Fruit fly (Drosophila melanogaster): ENCODE measurements around the gene BicD.

BicD gene

DNA sequence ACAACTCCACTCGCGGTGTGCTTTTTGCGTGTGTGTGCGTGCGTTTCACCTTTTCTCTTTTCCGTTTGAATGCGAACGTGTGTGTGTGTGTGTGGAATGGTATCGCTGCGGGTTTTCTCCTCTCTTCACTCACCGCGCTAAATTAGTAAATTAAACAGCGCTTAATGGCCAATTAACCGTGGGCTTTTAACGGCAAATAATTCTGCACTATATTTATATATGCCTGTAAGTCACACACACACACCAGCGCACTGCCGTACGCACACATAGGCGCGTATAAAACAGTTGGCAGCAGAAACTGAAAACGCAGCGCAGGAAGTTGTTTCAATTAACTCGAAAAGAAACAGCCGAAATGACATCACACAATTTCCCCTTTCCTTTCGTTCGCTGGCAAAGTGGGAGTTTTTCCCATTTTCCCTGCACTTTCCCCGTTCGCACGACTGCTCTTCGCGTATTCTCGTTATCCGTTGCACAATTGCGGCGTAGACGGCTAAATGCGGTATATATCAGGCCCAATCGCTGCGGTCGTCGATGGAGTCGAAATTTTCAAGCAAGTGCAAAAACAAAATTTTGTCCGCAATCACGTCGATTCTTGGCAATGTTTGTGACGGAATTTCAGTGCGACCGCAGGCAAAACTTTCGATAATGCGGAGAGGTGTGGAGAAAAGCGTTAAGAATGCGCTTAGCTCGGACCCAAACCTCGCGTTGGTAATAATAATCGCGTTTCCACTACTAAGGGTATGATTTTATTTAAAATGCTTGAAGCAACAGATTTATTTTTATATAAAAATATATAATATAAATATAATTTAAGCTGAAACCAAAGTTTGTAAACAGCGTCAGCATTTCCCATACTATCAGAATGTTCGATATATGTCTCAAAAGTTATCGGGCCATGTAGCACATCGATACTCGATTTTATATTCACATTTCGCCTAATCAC, at the start of gene BicD (continued):
- no peak for TF ChIP-seq CG6813 (GFP tag; optimal IDR thresholded peaks at IDR 0.05)
- no peak for TF ChIP-seq Dip2 (GFP tag; IDR thresholded peaks at IDR 0.05)
- no peak for TF ChIP-seq pho (GFP tag; optimal IDR thresholded peaks at IDR 0.05)
- 0 out of 3 replicates have a peak, but pooled peaks have one; percentile 6 for TF ChIP-seq dysf (GFP tag; IDR thresholded peaks at IDR 0.05)
- no peak for TF ChIP-seq CG8359 (GFP tag; optimal IDR thresholded peaks at IDR 0.05; ENCODE audit: borderline replicate concordance)
- TF ChIP-seq CG8478 (optimal IDR thresholded peaks at IDR 0.05), result no peak
- TF ChIP-seq Ada2b (GFP tag; IDR thresholded peaks at IDR 0.05), result no peak
- 0 out of 2 replicates have a peak, but pooled peaks have one; percentile 26 for TF ChIP-seq CG17328 (GFP tag; IDR thresholded peaks at IDR 0.05)
- TF ChIP-seq CG34422 (GFP tag; IDR thresholded peaks at IDR 0.05), result peak; percentile 59; the same call in 1 of the 3 replicates
- TF ChIP-seq ac (GFP tag; optimal IDR thresholded peaks at IDR 0.05), result no peak
- TF ChIP-seq CG16815 (GFP tag; optimal IDR thresholded peaks at IDR 0.05), result no peak
- peak; percentile 31 for TF ChIP-seq Bdp1 (GFP tag; optimal IDR thresholded peaks at IDR 0.05)
- TF ChIP-seq Fer1 (GFP tag; optimal IDR thresholded peaks at IDR 0.05), result no peak
- TF ChIP-seq CG12299 (tag; optimal IDR thresholded peaks at IDR 0.05), result no peak
- TF ChIP-seq CG12104 (GFP tag; optimal IDR thresholded peaks at IDR 0.05), result no peak
- TF ChIP-seq CG12769 (tag; optimal IDR thresholded peaks at IDR 0.05), result peak; percentile 54
- TF ChIP-seq Ets97D (GFP tag; optimal IDR thresholded peaks at IDR 0.05), result peak; percentile 32
- no peak for TF ChIP-seq zfh1 (GFP tag; IDR thresholded peaks at IDR 0.05)
- peak; percentile 7 for TF ChIP-seq CG3995 (GFP tag; optimal IDR thresholded peaks at IDR 0.05)
- no peak for TF ChIP-seq Hey (tag; optimal IDR thresholded peaks at IDR 0.05)
- peak; percentile 35 for TF ChIP-seq nom (GFP tag; optimal IDR thresholded peaks at IDR 0.05)
- no peak for TF ChIP-seq lola (GFP tag; optimal IDR thresholded peaks at IDR 0.05)
- no peak for TF ChIP-seq salm (tag; optimal IDR thresholded peaks at IDR 0.05)
- no peak for TF ChIP-seq CG6683 (GFP tag; optimal IDR thresholded peaks at IDR 0.05)
- peak; percentile 88 for TF ChIP-seq cg (GFP tag; optimal IDR thresholded peaks at IDR 0.05)
- TF ChIP-seq ap (GFP tag; IDR thresholded peaks at IDR 0.05), result no peak
- TF ChIP-seq CG7963 (GFP tag; IDR thresholded peaks at IDR 0.05; ENCODE audit: partially characterized antibody), result 0 out of 3 replicates have a peak, but pooled peaks have one; percentile 9
- no peak for TF ChIP-seq oc (tag; optimal IDR thresholded peaks at IDR 0.05)
- no peak for TF ChIP-seq repo (GFP tag; optimal IDR thresholded peaks at IDR 0.05)
- no peak for TF ChIP-seq ash1 (GFP tag; optimal IDR thresholded peaks at IDR 0.05)
- TF ChIP-seq pros (GFP tag; optimal IDR thresholded peaks at IDR 0.05), result no peak
- no peak for TF ChIP-seq maf-S (GFP tag; optimal IDR thresholded peaks at IDR 0.05)
- TF ChIP-seq corto (GFP tag; optimal IDR thresholded peaks at IDR 0.05), result no peak
- no peak for TF ChIP-seq ara (GFP tag; IDR thresholded peaks at IDR 0.05)
- TF ChIP-seq gce (GFP tag; IDR thresholded peaks at IDR 0.05), result no peak
- TF ChIP-seq otp (GFP tag; IDR thresholded peaks at IDR 0.05), result no peak
- no peak for TF ChIP-seq CG6272 (GFP tag; IDR thresholded peaks at IDR 0.05)
- no peak for TF ChIP-seq CG1024 (GFP tag; IDR thresholded peaks at IDR 0.05)
- peak; percentile 94 for TF ChIP-seq exex (tag; optimal IDR thresholded peaks at IDR 0.05)
- no peak for TF ChIP-seq HLH54F (GFP tag; optimal IDR thresholded peaks at IDR 0.05)
- no peak for TF ChIP-seq Hr39 (optimal IDR thresholded peaks at IDR 0.05)
- peak; percentile 53 for TF ChIP-seq Nf-YC (tag; optimal IDR thresholded peaks at IDR 0.05)
- TF ChIP-seq CG9932 (GFP tag; IDR thresholded peaks at IDR 0.05), result peak; percentile 23; the same call in 1 of the 2 replicates
- TF ChIP-seq C15 (GFP tag; IDR thresholded peaks at IDR 0.05), result no peak
- no peak for TF ChIP-seq lilli (GFP tag; optimal IDR thresholded peaks at IDR 0.05)
- no peak for TF ChIP-seq bab2 (GFP tag; optimal IDR thresholded peaks at IDR 0.05)
- no peak for TF ChIP-seq CG11093 (GFP tag; IDR thresholded peaks at IDR 0.05)
- no peak for TF ChIP-seq H2.0 (GFP tag; IDR thresholded peaks at IDR 0.05)
- peak; percentile 28 for TF ChIP-seq CG9727 (GFP tag; optimal IDR thresholded peaks at IDR 0.05)
- TF ChIP-seq CG10274 (GFP tag; optimal IDR thresholded peaks at IDR 0.05), result no peak

Measured in whole organism, embryonic.